Worm (Caenorhabditis elegans) whole organism, L2 larva: ENCODE results near the gene CD4.11.

ENCODE experiments used
- egl-27 ChIP-seq: sonication (generic microtip); optimal IDR thresholded peaks from 3 replicates; lab custom pipeline; 2017; ENCODE audit warnings: missing biosample characterization, missing genetic modification reagents, missing genetic modification characterization
- nhr-11 ChIP-seq: fragments of 150-350 bp; optimal IDR thresholded peaks from 2 replicates; lab custom pipeline; 2014; ENCODE audit warnings: missing biosample characterization, missing genetic modification characterization
- snpc-4 ChIP-seq: fragments of 150-350 bp; optimal IDR thresholded peaks from 2 replicates; lab custom pipeline; 2014; ENCODE audit warnings: missing biosample characterization, missing genetic modification characterization
- unc-39 ChIP-seq: fragments of 150-350 bp; optimal IDR thresholded peaks from 2 replicates; lab custom pipeline; 2014; ENCODE audit warnings: missing biosample characterization, missing genetic modification characterization
- unc-62 ChIP-seq: fragments of 150-350 bp; optimal IDR thresholded peaks from 2 replicates; lab custom pipeline; 2014; ENCODE audit warnings: missing biosample characterization, missing genetic modification reagents, missing genetic modification characterization
- zag-1 ChIP-seq: fragments of 150-350 bp; optimal IDR thresholded peaks from 2 replicates; lab custom pipeline; 2014; ENCODE audit warnings: missing biosample characterization, missing genetic modification characterization

- no peak for TF ChIP-seq nhr-11 (tag; lab: Kevin White, UChicago)
- no peak for TF ChIP-seq snpc-4
- TF ChIP-seq unc-62 = no peak
- no peak for TF ChIP-seq egl-27 (tag; lab: Kevin White, UChicago)
- TF ChIP-seq zag-1 (tag; lab: Kevin White, UChicago) = no peak
- TF ChIP-seq unc-39 (tag; lab: Kevin White, UChicago) = no peak
These were observed 2.6 kb upstream of the CD4.11 start for ce11 chrV:5582308-5582707.
